Worm (Caenorhabditis elegans) whole organism, dauer: ENCODE results near the gene C30G4.2.

ENCODE experiments used
- unc-62 ChIP-seq: sonication (generic microtip); optimal IDR thresholded peaks from 2 replicates; lab custom pipeline; 2017; ENCODE audit warnings: missing biosample characterization, missing genetic modification reagents, missing genetic modification characterization

The C30G4.2 gene

DNA sequence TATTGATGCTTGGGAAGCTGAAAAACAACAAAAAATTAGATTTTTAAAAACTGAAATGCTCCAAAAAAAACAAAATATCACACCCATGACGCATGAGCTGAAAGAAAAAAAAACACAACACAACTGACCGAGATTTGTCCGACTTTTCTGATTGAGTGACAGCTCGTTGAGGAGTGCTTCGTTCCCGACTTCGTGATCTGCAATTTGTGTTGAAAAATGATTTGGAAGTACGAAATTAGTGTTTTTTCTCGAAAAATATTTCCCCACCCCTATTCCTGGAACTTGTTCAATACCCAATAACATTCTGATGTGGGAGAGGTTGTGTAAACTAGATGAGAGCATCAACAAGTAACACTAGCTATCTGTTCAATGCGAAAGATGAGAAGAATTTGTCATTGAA lies 3.9 kb downstream of the C30G4.2 start:
- TF ChIP-seq unc-62: no peak

ce11 chrX:17038616-17039015 lies 6.8 kb downstream of the C30G4.2 start:
- no peak for TF ChIP-seq unc-62

ce11 chrX:17034773-17035172 lies 10.7 kb downstream of the C30G4.2 start:
- no peak for TF ChIP-seq unc-62

DNA sequence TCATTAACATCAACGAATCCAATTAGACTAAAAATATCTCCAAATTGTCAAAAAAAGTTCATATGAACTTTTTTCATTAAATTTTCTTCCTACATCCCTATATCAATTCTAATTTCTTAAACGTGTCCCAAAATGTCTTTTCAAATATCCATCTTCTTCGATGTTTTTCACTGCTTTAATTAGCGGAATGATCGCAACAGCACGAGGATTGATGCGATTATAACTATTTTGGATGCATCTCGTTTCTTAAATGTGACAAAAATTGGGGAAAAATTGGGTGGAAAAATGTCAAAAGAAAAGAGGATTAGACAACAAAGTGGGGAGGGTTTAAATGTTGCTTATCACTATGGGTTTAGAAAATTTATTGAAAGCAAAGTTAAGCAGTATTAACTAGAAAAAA lies 11.2 kb downstream of the C30G4.2 start:
- no peak for TF ChIP-seq unc-62

DNA sequence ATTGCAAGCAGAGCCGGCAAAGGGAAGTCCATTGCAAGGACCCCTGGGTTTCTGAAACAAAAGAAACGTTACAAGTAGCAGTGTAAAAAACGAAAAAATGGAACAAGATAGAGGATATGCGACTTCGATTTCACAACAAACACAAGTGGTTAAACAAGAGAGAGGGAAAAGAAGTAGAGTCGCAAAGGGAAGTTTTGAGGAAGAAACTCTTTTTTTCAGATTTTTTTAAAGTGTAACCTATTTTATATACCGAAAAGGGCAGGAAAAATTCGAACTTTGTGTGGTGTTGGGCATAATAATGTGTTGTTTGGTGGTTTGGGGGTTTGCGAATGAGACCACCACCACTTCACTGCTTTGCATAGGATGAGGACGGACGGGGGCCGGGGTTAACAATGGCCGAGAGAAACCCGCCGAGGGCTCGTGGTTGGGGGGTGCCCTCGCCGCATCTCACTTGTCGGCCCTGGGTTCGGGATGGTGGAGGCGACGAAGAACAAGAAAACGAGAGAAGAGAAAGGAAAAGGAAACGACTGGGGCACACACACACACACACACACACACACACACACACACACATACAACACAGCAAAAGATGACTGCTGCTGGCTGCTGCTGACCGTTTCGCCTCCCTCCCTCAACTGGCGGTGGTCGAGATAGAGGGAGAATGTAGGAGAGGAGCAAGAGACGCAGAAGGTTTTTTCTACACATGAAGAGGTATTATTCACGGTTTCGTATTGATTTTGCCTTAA lies 15.1 kb downstream of the C30G4.2 start, which contains the start of gene ptrn-1:
ptrn-1 (minus strand) TSS at position 51 of the 746 bp plus-strand sequence.
- no peak for TF ChIP-seq unc-62

DNA sequence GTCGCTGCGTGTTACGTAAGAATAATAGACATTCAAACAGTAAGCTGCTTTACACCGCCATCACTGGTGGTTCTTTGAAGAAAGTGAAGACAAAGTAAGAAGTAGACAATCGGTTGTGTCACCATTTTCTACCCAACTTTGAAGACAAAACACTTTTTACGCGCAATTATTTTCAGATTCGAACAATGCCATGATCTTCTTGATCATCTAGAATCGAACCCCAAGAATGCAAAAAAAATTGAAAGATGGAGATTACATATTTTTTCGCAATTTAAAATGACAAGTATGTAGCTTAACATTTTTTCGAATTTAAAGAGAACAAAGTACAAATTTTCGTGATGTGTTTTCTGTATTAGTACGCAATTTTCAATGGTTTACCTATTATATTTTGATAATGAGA lies 24.6 kb downstream of the C30G4.2 start, which contains the start of gene F35B3.4:
F35B3.4 (minus strand) TSS at position 101 of the 400 bp plus-strand sequence.
- no peak for TF ChIP-seq unc-62

DNA sequence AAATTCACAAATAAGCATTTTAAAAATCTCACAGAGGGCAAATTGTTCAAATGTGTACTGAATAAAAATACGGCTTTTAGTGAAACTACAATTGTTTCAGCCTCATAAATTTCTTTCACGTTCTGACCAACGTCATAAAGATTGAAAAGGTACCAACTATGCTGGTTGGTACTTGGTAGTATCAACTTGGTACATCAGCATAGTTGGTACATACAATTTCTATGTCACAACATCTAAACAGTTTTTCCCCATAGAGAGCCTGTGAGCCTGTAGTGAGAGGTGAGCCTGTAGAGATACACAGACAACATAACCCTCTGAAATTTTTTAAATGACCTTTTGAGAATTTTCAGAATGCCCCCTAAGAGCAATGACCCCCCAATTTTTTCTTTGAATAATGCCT lies 26.3 kb downstream of the C30G4.2 start:
- TF ChIP-seq unc-62: no peak

- no peak for TF ChIP-seq unc-62
Measured at ce11 chrX:17013162-17013561, 32.3 kb downstream of the C30G4.2 start, which contains the start of gene F35B3.3. Gene F35B3.3 (plus strand): TSS chrX:17013462.

DNA sequence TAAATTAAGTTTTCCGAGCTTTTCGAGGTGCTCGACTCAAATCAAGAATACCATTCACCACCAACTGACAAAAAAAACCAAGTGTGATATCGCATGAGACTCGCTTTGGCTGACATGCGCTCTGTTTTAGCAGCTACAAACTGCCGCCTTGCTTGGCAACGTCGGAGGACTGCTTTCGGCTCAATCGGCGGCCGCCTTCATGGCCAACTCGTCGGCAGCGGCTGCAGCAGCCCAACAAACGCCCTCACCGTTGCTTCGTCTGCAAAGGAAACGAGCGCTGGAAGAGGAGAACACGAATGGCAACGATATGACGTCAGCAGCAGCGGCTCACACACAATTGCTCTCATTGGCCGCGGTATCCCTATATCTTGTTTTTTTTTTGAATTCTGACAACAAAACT lies 38.6 kb downstream of the C30G4.2 start:
- TF ChIP-seq unc-62: no peak

ce11 chrX:17003473-17004123 lies 41.8 kb downstream of the C30G4.2 start:
- TF ChIP-seq unc-62: no peak

DNA sequence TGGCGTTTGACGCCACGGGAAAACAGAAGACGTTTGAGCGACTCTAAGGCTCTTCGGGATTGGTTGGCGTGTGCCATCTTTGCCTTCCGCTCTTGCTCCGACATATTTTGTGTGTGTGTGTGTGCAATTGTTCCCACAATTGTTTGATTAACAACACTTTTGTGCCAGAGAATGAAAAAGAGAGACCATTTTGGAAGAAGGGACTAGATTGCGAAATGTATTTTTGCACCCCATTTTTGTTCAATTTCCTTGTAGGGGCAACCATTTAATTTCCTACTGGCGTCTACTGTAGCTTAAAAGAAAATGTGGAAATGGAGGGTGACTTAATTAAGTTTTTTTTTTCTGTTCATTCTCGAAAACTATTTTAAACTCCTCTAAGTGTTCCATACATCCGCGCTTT lies 43.3 kb downstream of the C30G4.2 start:
- TF ChIP-seq unc-62: no peak

- TF ChIP-seq unc-62: no peak
Measured at ce11 chrX:16999649-17000048, 45.8 kb downstream of the C30G4.2 start.

ce11 chrX:16998981-16999380 lies 46.4 kb downstream of the C30G4.2 start:
- TF ChIP-seq unc-62: no peak

ce11 chrX:16998003-16998402 lies 47.4 kb downstream of the C30G4.2 start:
- no peak for TF ChIP-seq unc-62

DNA sequence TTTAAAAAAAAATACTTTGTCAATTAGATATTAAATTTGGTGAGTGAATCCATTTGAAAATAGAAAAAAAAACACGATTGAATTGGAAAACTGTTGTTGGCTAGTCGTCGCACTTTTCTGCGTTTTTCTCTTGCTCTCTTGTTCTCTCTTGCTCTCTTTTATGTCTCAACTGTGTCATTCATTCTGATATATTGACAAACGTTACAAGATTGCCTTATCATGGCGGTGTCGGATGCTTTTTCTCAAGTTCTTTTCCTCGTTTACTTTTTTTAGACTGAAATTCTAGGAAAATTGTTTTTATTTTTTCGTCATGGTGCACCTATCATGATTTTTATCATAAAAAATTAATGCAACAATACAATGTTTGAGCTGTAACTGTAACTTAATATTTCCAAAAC lies 49.5 kb downstream of the C30G4.2 start:
- no peak for TF ChIP-seq unc-62

ce11 chrX:16995149-16995885 lies 50.1 kb downstream of the C30G4.2 start:
- no peak for TF ChIP-seq unc-62

- no peak for TF ChIP-seq unc-62
Measured at ce11 chrX:16994417-16994816, 51.0 kb downstream of the C30G4.2 start.
